Fruit fly (Drosophila melanogaster) whole organism, embryonic: ENCODE measurements around the gene yrt.
A peak's percentile ranks its signal among the peaks of the same experiment; 100 is the strongest.

Experiments used
- Asciz ChIP-seq: fragments of 200-800 bp; sonication (Bioruptor generic); optimal IDR thresholded peaks from 2 replicates; lab custom pipeline; 2017; ENCODE audit warnings: missing biosample characterization, mild to moderate bottlenecking, missing genetic modification characterization, missing genetic modification reagents
- Bgb ChIP-seq: fragments of 200-800 bp; sonication (Bioruptor generic); IDR thresholded peaks from 2 replicates; pipeline ENCODE4 v1.3.6; 2022; ENCODE audit warnings: missing biosample characterization, missing genetic modification characterization; ENCODE audit not compliant: partially characterized antibody
- CG10267 ChIP-seq: fragments of 200-800 bp; sonication (Bioruptor generic); optimal IDR thresholded peaks from 2 replicates; lab custom pipeline; 2018; ENCODE audit warnings: missing biosample characterization, mild to moderate bottlenecking, missing genetic modification characterization, moderate library complexity
- CG10462 ChIP-seq: fragments of 200-800 bp; sonication (Bioruptor generic); optimal IDR thresholded peaks from 2 replicates; lab custom pipeline; 2016; ENCODE audit warnings: missing biosample characterization, missing genetic modification characterization
- CG11696 ChIP-seq: fragments of 200-800 bp; sonication (Bioruptor generic); IDR thresholded peaks from 2 replicates; pipeline ENCODE4 v1.3.6; 2022; ENCODE audit warnings: missing biosample characterization, missing genetic modification characterization
- CG12104 ChIP-seq: fragments of 200-800 bp; sonication (Bioruptor generic); optimal IDR thresholded peaks from 3 replicates; lab custom pipeline; 2016; ENCODE audit warnings: missing biosample characterization, missing genetic modification characterization
- CG14050 ChIP-seq: fragments of 200-800 bp; sonication (Bioruptor generic); IDR thresholded peaks from 3 replicates; pipeline ENCODE4 v1.3.6; 2022; ENCODE audit warnings: missing biosample characterization, missing genetic modification characterization
- CG15696 ChIP-seq: fragments of 200-800 bp; sonication (Bioruptor generic); optimal IDR thresholded peaks from 2 replicates; lab custom pipeline; 2019; ENCODE audit warnings: missing biosample characterization, mild to moderate bottlenecking, missing genetic modification characterization, moderate library complexity
- CG16779 ChIP-seq: fragments of 200-800 bp; sonication (Bioruptor generic); IDR thresholded peaks from 2 replicates; pipeline ENCODE4 v1.3.6; 2022; ENCODE audit warnings: missing biosample characterization, missing genetic modification characterization
- CG16815 ChIP-seq: fragments of 200-800 bp; sonication (Bioruptor generic); optimal IDR thresholded peaks from 3 replicates; lab custom pipeline; 2017; ENCODE audit warnings: missing biosample characterization, mild to moderate bottlenecking, missing genetic modification characterization
- CG17568 ChIP-seq: fragments of 200-800 bp; sonication (Bioruptor generic); optimal IDR thresholded peaks from 2 replicates; lab custom pipeline; 2018; ENCODE audit warnings: missing biosample characterization, mild to moderate bottlenecking, missing genetic modification characterization, moderate library complexity
- CG1832 ChIP-seq: fragments of 200-800 bp; sonication (Bioruptor generic); optimal IDR thresholded peaks from 2 replicates; lab custom pipeline; 2017; ENCODE audit warnings: missing biosample characterization, mild to moderate bottlenecking, missing genetic modification characterization, inconsistent platforms
- CG31224 ChIP-seq: fragments of 200-800 bp; sonication (Bioruptor generic); IDR thresholded peaks from 2 replicates; pipeline ENCODE4 v1.3.6; 2022; ENCODE audit warnings: missing biosample characterization, missing genetic modification characterization
- CG31365 ChIP-seq: fragments of 200-800 bp; sonication (Bioruptor generic); optimal IDR thresholded peaks from 2 replicates; lab custom pipeline; 2018; ENCODE audit warnings: missing biosample characterization, mild to moderate bottlenecking, missing genetic modification characterization
- CG31388 ChIP-seq: fragments of 200-800 bp; sonication (Bioruptor generic); optimal IDR thresholded peaks from 2 replicates; lab custom pipeline; 2016; ENCODE audit warnings: missing biosample characterization, missing genetic modification characterization
- CG34376 ChIP-seq: fragments of 200-800 bp; sonication (Bioruptor generic); optimal IDR thresholded peaks from 2 replicates; lab custom pipeline; 2018; ENCODE audit warnings: missing biosample characterization, mild to moderate bottlenecking, missing genetic modification characterization
- CG42726 ChIP-seq: fragments of 200-800 bp; sonication (Bioruptor generic); IDR thresholded peaks from 2 replicates; pipeline ENCODE4 v1.3.6; 2022; ENCODE audit warnings: missing biosample characterization, missing genetic modification characterization; ENCODE audit not compliant: partially characterized antibody
- CG4854 ChIP-seq: fragments of 200-800 bp; sonication (Bioruptor generic); optimal IDR thresholded peaks from 2 replicates; lab custom pipeline; 2016; ENCODE audit warnings: missing biosample characterization, missing genetic modification characterization, inconsistent platforms
- CG5245 ChIP-seq: fragments of 200-800 bp; sonication (Bioruptor generic); optimal IDR thresholded peaks from 3 replicates; lab custom pipeline; 2016; ENCODE audit warnings: missing biosample characterization, missing genetic modification characterization
- CG6765 ChIP-seq: fragments of 200-800 bp; sonication (Bioruptor generic); optimal IDR thresholded peaks from 3 replicates; lab custom pipeline; 2017; ENCODE audit warnings: missing biosample characterization, mild to moderate bottlenecking, missing genetic modification characterization
- CG6813 ChIP-seq: fragments of 200-800 bp; sonication (Bioruptor generic); optimal IDR thresholded peaks from 2 replicates; lab custom pipeline; 2017; ENCODE audit warnings: missing biosample characterization, missing genetic modification characterization, mild to moderate bottlenecking, moderate library complexity, missing genetic modification reagents
- CG8290 ChIP-seq, 3 experiments: fragments of 200-800 bp; sonication (Bioruptor generic); optimal IDR thresholded peaks; 2 replicates each; lab custom pipeline; 2016 to 2019; ENCODE audit warnings: missing biosample characterization in 3 of 3, missing genetic modification characterization in 3 of 3, mild to moderate bottlenecking in 2 of 3, moderate library complexity in 1 of 3
- CG9932 ChIP-seq: fragments of 200-800 bp; sonication (Bioruptor generic); IDR thresholded peaks from 2 replicates; pipeline ENCODE4 v1.3.6; 2022; ENCODE audit warnings: missing biosample characterization, missing genetic modification characterization
- Dbx ChIP-seq: fragments of 200-800 bp; sonication (Bioruptor generic); IDR thresholded peaks from 3 replicates; pipeline ENCODE4 v1.3.6; 2022; ENCODE audit warnings: missing biosample characterization, missing genetic modification characterization
- Hmr ChIP-seq: fragments of 200-800 bp; sonication (Bioruptor generic); optimal IDR thresholded peaks from 3 replicates; lab custom pipeline; 2017; ENCODE audit warnings: mild to moderate bottlenecking, missing biosample characterization, missing genetic modification reagents, missing genetic modification characterization
- NC2β ChIP-seq: fragments of 200-800 bp; sonication (Bioruptor generic); optimal IDR thresholded peaks from 2 replicates; lab custom pipeline; 2016; ENCODE audit warnings: missing biosample characterization, missing genetic modification characterization
- Vsx1 ChIP-seq: fragments of 200-800 bp; sonication (Bioruptor generic); optimal IDR thresholded peaks from 2 replicates; lab custom pipeline; 2017; ENCODE audit warnings: missing biosample characterization, mild to moderate bottlenecking, missing genetic modification characterization, missing genetic modification reagents
- Xrp1 ChIP-seq: fragments of 200-800 bp; sonication (Bioruptor generic); IDR thresholded peaks from 2 replicates; pipeline ENCODE4 v1.3.6; 2022; ENCODE audit warnings: missing biosample characterization, missing genetic modification characterization
- bcd ChIP-seq: fragments of 200-800 bp; sonication (Bioruptor generic); optimal IDR thresholded peaks from 2 replicates; lab custom pipeline; 2017; ENCODE audit warnings: missing biosample characterization, mild to moderate bottlenecking, missing genetic modification characterization
- crol ChIP-seq: fragments of 200-800 bp; sonication (Bioruptor generic); IDR thresholded peaks from 2 replicates; pipeline ENCODE4 v1.3.6; 2022; ENCODE audit warnings: missing biosample characterization, missing genetic modification characterization
- dimm ChIP-seq: fragments of 200-800 bp; sonication (Bioruptor generic); IDR thresholded peaks from 2 replicates; pipeline ENCODE4 v1.3.6; 2022; ENCODE audit warnings: missing biosample characterization, missing genetic modification characterization
- dysf ChIP-seq: fragments of 200-800 bp; sonication (Bioruptor generic); IDR thresholded peaks from 3 replicates; pipeline ENCODE4 v1.3.6; 2022; ENCODE audit warnings: missing biosample characterization, missing genetic modification characterization
- gem ChIP-seq: fragments of 200-800 bp; sonication (Bioruptor generic); optimal IDR thresholded peaks from 2 replicates; lab custom pipeline; 2019; ENCODE audit warnings: missing biosample characterization, mild to moderate bottlenecking, missing genetic modification characterization, moderate library complexity
- jing ChIP-seq: fragments of 200-800 bp; sonication (Bioruptor generic); optimal IDR thresholded peaks from 2 replicates; lab custom pipeline; 2018; ENCODE audit warnings: missing biosample characterization, mild to moderate bottlenecking, missing genetic modification characterization
- jumu ChIP-seq: fragments of 200-800 bp; sonication (Bioruptor generic); optimal IDR thresholded peaks from 3 replicates; lab custom pipeline; 2016; ENCODE audit warnings: missing biosample characterization, missing genetic modification characterization
- kay ChIP-seq: fragments of 200-800 bp; sonication (Bioruptor generic); optimal IDR thresholded peaks from 2 replicates; lab custom pipeline; 2016; ENCODE audit warnings: missing biosample characterization, missing genetic modification characterization
- lab ChIP-seq: fragments of 200-800 bp; sonication (Bioruptor generic); optimal IDR thresholded peaks from 3 replicates; lab custom pipeline; 2017; ENCODE audit warnings: missing biosample characterization, missing genetic modification characterization, mild to moderate bottlenecking, moderate library complexity, missing genetic modification reagents
- nmo ChIP-seq: fragments of 200-800 bp; sonication (Bioruptor generic); optimal IDR thresholded peaks from 2 replicates; lab custom pipeline; 2018; ENCODE audit warnings: missing biosample characterization, mild to moderate bottlenecking, missing genetic modification characterization, moderate library complexity
- odd ChIP-seq: fragments of 200-800 bp; sonication (Bioruptor generic); optimal IDR thresholded peaks from 2 replicates; lab custom pipeline; 2017; ENCODE audit warnings: missing biosample characterization, mild to moderate bottlenecking, missing genetic modification characterization
- pros ChIP-seq: fragments of 200-800 bp; sonication (Bioruptor generic); optimal IDR thresholded peaks from 3 replicates; lab custom pipeline; 2019; ENCODE audit warnings: missing biosample characterization, mild to moderate bottlenecking, missing genetic modification characterization, moderate library complexity
- slbo ChIP-seq: fragments of 200-800 bp; sonication (Bioruptor generic); IDR thresholded peaks from 2 replicates; pipeline ENCODE4 v1.3.6; 2022; ENCODE audit warnings: missing biosample characterization, missing genetic modification characterization
- slou ChIP-seq: fragments of 200-800 bp; sonication (Bioruptor generic); optimal IDR thresholded peaks from 3 replicates; lab custom pipeline; 2016; ENCODE audit warnings: missing biosample characterization, missing genetic modification characterization
- tx ChIP-seq: fragments of 200-800 bp; sonication (Bioruptor generic); optimal IDR thresholded peaks from 2 replicates; lab custom pipeline; 2016; ENCODE audit warnings: missing biosample characterization, missing genetic modification characterization
- wek ChIP-seq: fragments of 200-800 bp; sonication (Bioruptor generic); optimal IDR thresholded peaks from 3 replicates; lab custom pipeline; 2018; ENCODE audit warnings: missing biosample characterization, mild to moderate bottlenecking, missing genetic modification characterization, moderate library complexity
- zen2 ChIP-seq: fragments of 200-800 bp; sonication (Bioruptor generic); IDR thresholded peaks from 3 replicates; pipeline ENCODE4 v1.3.6; 2022; ENCODE audit warnings: missing biosample characterization, missing genetic modification characterization; ENCODE audit not compliant: partially characterized antibody
- zf30C ChIP-seq: fragments of 200-800 bp; sonication (Bioruptor generic); optimal IDR thresholded peaks from 3 replicates; lab custom pipeline; 2018; ENCODE audit warnings: missing biosample characterization, mild to moderate bottlenecking, missing genetic modification characterization
- zfh2 ChIP-seq: fragments of 200-800 bp; sonication (Bioruptor generic); optimal IDR thresholded peaks from 2 replicates; lab custom pipeline; 2016; ENCODE audit warnings: missing biosample characterization, missing genetic modification characterization

Gene yrt

dm6 chr3R:13400902-13401721 is 33.7 kb downstream of the yrt start (continued):
- TF ChIP-seq Bgb (GFP tag; lab: Robert Waterston, UW) (no peak; the same call in 1 of the 2 replicates), jing (GFP tag; lab: Kevin White, UChicago) (peak; percentile 77), nmo (GFP tag; lab: Kevin White, UChicago) (peak; percentile 94), pros (GFP tag; lab: Kevin White, UChicago) (peak; percentile 33), CG1832 (GFP tag; lab: Kevin White, UChicago) (no peak), Vsx1 (GFP tag; lab: Kevin White, UChicago) (peak; percentile 81), Dbx (GFP tag; lab: Robert Waterston, UW) (peak; percentile 42; the same call in 1 of the 3 replicates), CG31388 (GFP tag; lab: Kevin White, UChicago) (peak; percentile 61), slbo (GFP tag; lab: Robert Waterston, UW) (peak; percentile 82), odd (peak; percentile 86), CG12104 (peak; percentile 69), CG31365 (peak; percentile 67), CG10462 (GFP tag; lab: Kevin White, UChicago) (peak; percentile 86), CG8290 (GFP tag; optimal IDR thresholded peaks at IDR 0.05; lab: Kevin White, UChicago) (peak; percentile 88), CG8290 (tag; optimal IDR thresholded peaks at IDR 0.05; lab: Kevin White, UChicago) (peak; percentile 58 to 77), jumu (peak; percentile 81), CG14050 (GFP tag; lab: Robert Waterston, UW) (peak; percentile 75), CG5245 (GFP tag; lab: Kevin White, UChicago) (peak; percentile 61), tx (GFP tag; lab: Kevin White, UChicago) (peak; percentile 86), gem (tag; lab: Kevin White, UChicago) (peak; percentile 96), zfh2 (GFP tag; lab: Kevin White, UChicago) (peak; percentile 86), Asciz (GFP tag; lab: Kevin White, UChicago) (peak; percentile 84), CG6813 (peak; percentile 73), Hmr (GFP tag; lab: Kevin White, UChicago) (peak; percentile 87), zf30C (GFP tag; lab: Kevin White, UChicago) (peak; percentile 90), bcd (GFP tag; lab: Kevin White, UChicago) (peak; percentile 87), slou (peak; percentile 77), CG6765 (GFP tag; lab: Kevin White, UChicago) (peak; percentile 79), lab (GFP tag; lab: Kevin White, UChicago) (peak; percentile 88), CG11696 (GFP tag; lab: Robert Waterston, UW) (peak; percentile 62; the same call in 1 of the 2 replicates), CG15696 (tag; lab: Kevin White, UChicago) (peak; percentile 88), Xrp1 (peak; percentile 88), CG10267 (tag; lab: Kevin White, UChicago) (peak; percentile 84), crol (GFP tag; lab: Robert Waterston, UW) (no peak), wek (GFP tag; lab: Kevin White, UChicago) (peak; percentile 61), zen2 (no peak), dimm (peak; percentile 11; the same call in 1 of the 2 replicates), CG42726 (GFP tag; lab: Robert Waterston, UW) (no peak), CG4854 (peak; percentile 83), CG17568 (GFP tag; lab: Kevin White, UChicago) (peak; percentile 85), CG16815 (GFP tag; lab: Kevin White, UChicago) (peak; percentile 87), dysf (GFP tag; lab: Robert Waterston, UW) (peak; percentile 93), CG34376 (GFP tag; lab: Kevin White, UChicago) (no peak), CG9932 (GFP tag; lab: Robert Waterston, UW) (peak; percentile 85), CG16779 (GFP tag; lab: Robert Waterston, UW) (peak; percentile 63; the same call in 1 of the 2 replicates), kay (GFP tag; lab: Kevin White, UChicago) (peak; percentile 69), CG31224 (GFP tag; lab: Robert Waterston, UW) (peak; percentile 77), NC2β (GFP tag; lab: Kevin White, UChicago) (peak; percentile 77)
